Fruit fly (Drosophila melanogaster) whole organism, embryonic: ENCODE data around the gene h-cup.
A peak's percentile ranks its signal among the peaks of the same experiment; 100 is the strongest.

Source experiments
- CG11456 ChIP-seq: fragments of 200-800 bp; sonication (Bioruptor generic); IDR thresholded peaks from 3 replicates; pipeline ENCODE4 v1.3.6; 2022; ENCODE audit warnings: missing biosample characterization, missing genetic modification characterization
- CG11560 ChIP-seq: fragments of 200-800 bp; sonication (Bioruptor generic); IDR thresholded peaks from 3 replicates; pipeline ENCODE4 v1.3.6; 2022; ENCODE audit warnings: missing biosample characterization, missing genetic modification characterization
- CG12104 ChIP-seq: fragments of 200-800 bp; sonication (Bioruptor generic); optimal IDR thresholded peaks from 3 replicates; lab custom pipeline; 2016; ENCODE audit warnings: missing biosample characterization, missing genetic modification characterization
- CG12659 ChIP-seq: fragments of 200-800 bp; sonication (Bioruptor generic); optimal IDR thresholded peaks from 3 replicates; lab custom pipeline; 2017; ENCODE audit warnings: mild to moderate bottlenecking, missing biosample characterization, missing genetic modification reagents, missing genetic modification characterization
- CG13624 ChIP-seq: fragments of 200-800 bp; sonication (Bioruptor generic); optimal IDR thresholded peaks from 2 replicates; lab custom pipeline; 2016; ENCODE audit warnings: missing biosample characterization, missing genetic modification characterization
- CG17612 ChIP-seq: fragments of 200-800 bp; sonication (Bioruptor generic); IDR thresholded peaks from 2 replicates; pipeline ENCODE4 v1.3.6; 2022; ENCODE audit warnings: missing biosample characterization, missing genetic modification characterization
- CG2116 ChIP-seq: fragments of 200-800 bp; sonication (Bioruptor generic); optimal IDR thresholded peaks from 3 replicates; lab custom pipeline; 2018; ENCODE audit warnings: missing biosample characterization, mild to moderate bottlenecking, missing genetic modification characterization
- CG32772 ChIP-seq: fragments of 200-800 bp; sonication (Bioruptor generic); IDR thresholded peaks from 2 replicates; pipeline ENCODE4 v1.3.6; 2022; ENCODE audit warnings: missing biosample characterization, missing genetic modification characterization
- CG33557 ChIP-seq: fragments of 200-800 bp; sonication (Bioruptor generic); optimal IDR thresholded peaks from 2 replicates; lab custom pipeline; 2019; ENCODE audit warnings: missing biosample characterization, mild to moderate bottlenecking, missing genetic modification characterization, moderate library complexity
- CG4404 ChIP-seq: fragments of 200-800 bp; sonication (Bioruptor generic); IDR thresholded peaks from 2 replicates; pipeline ENCODE4 v1.3.6; 2022; ENCODE audit warnings: missing biosample characterization, missing genetic modification characterization
- CG6254 ChIP-seq: fragments of 200-800 bp; sonication (Bioruptor generic); optimal IDR thresholded peaks from 3 replicates; lab custom pipeline; 2017; ENCODE audit warnings: mild to moderate bottlenecking, missing biosample characterization, missing genetic modification reagents, missing genetic modification characterization
- CG6854 ChIP-seq: fragments of 200-800 bp; sonication (Bioruptor generic); optimal IDR thresholded peaks from 3 replicates; lab custom pipeline; 2017; ENCODE audit warnings: missing biosample characterization, mild to moderate bottlenecking, missing genetic modification characterization
- CG7745 ChIP-seq: fragments of 200-800 bp; sonication (Bioruptor generic); optimal IDR thresholded peaks from 2 replicates; lab custom pipeline; 2018; ENCODE audit warnings: missing biosample characterization, mild to moderate bottlenecking, missing genetic modification characterization, moderate library complexity
- CG9932 ChIP-seq: fragments of 200-800 bp; sonication (Bioruptor generic); IDR thresholded peaks from 2 replicates; pipeline ENCODE4 v1.3.6; 2022; ENCODE audit warnings: missing biosample characterization, missing genetic modification characterization
- Chrac-16 ChIP-seq: fragments of 200-800 bp; sonication (Bioruptor generic); optimal IDR thresholded peaks from 3 replicates; lab custom pipeline; 2016; ENCODE audit warnings: missing biosample characterization, missing genetic modification characterization
- Dbx ChIP-seq: fragments of 200-800 bp; sonication (Bioruptor generic); IDR thresholded peaks from 3 replicates; pipeline ENCODE4 v1.3.6; 2022; ENCODE audit warnings: missing biosample characterization, missing genetic modification characterization
- Fer1 ChIP-seq: fragments of 200-800 bp; sonication (Bioruptor generic); optimal IDR thresholded peaks from 2 replicates; lab custom pipeline; 2017; ENCODE audit warnings: missing biosample characterization, mild to moderate bottlenecking, missing genetic modification characterization
- H2.0 ChIP-seq: fragments of 200-800 bp; sonication (Bioruptor generic); IDR thresholded peaks from 2 replicates; pipeline ENCODE4 v1.3.6; 2022; ENCODE audit warnings: missing biosample characterization, missing genetic modification characterization
- Hr3 ChIP-seq: fragments of 200-800 bp; sonication (Bioruptor generic); optimal IDR thresholded peaks from 3 replicates; lab custom pipeline; 2016; ENCODE audit warnings: missing biosample characterization, missing genetic modification characterization
- MBD-R2 ChIP-seq: fragments of 200-800 bp; sonication (Bioruptor generic); IDR thresholded peaks from 2 replicates; pipeline ENCODE4 v1.3.6; 2022; ENCODE audit warnings: missing biosample characterization, missing genetic modification characterization
- Nf-YA ChIP-seq: fragments of 200-800 bp; sonication (Bioruptor generic); IDR thresholded peaks from 2 replicates; pipeline ENCODE4 v1.3.6; 2022; ENCODE audit warnings: missing biosample characterization, missing genetic modification characterization
- Pdp1 ChIP-seq, 2 experiments: fragments of 200-800 bp; sonication (Bioruptor generic); optimal IDR thresholded peaks; 3 replicates each; lab custom pipeline; 2016; ENCODE audit warnings: missing biosample characterization in 2 of 2, missing genetic modification characterization in 2 of 2, mild to moderate bottlenecking in 1 of 2, moderate library complexity in 1 of 2
- Poxn ChIP-seq: fragments of 200-800 bp; sonication (Bioruptor generic); IDR thresholded peaks from 2 replicates; pipeline ENCODE4 v1.3.6; 2022; ENCODE audit warnings: missing biosample characterization, missing genetic modification characterization
- Rfx ChIP-seq: fragments of 200-800 bp; sonication (Bioruptor generic); IDR thresholded peaks from 2 replicates; pipeline ENCODE4 v1.3.6; 2022; ENCODE audit warnings: missing biosample characterization, missing genetic modification characterization
- Sox100B ChIP-seq: fragments of 200-800 bp; sonication (Bioruptor generic); optimal IDR thresholded peaks from 3 replicates; lab custom pipeline; 2018; ENCODE audit warnings: missing biosample characterization, mild to moderate bottlenecking, missing genetic modification characterization
- Sox102F ChIP-seq: fragments of 200-800 bp; sonication (Bioruptor generic); optimal IDR thresholded peaks from 2 replicates; lab custom pipeline; 2018; ENCODE audit warnings: missing biosample characterization, mild to moderate bottlenecking, missing genetic modification characterization, moderate library complexity
- Spps ChIP-seq: fragments of 200-800 bp; sonication (Bioruptor generic); optimal IDR thresholded peaks from 2 replicates; lab custom pipeline; 2018; ENCODE audit warnings: missing biosample characterization, mild to moderate bottlenecking, missing genetic modification characterization
- Sry-δ ChIP-seq: fragments of 200-800 bp; sonication (Bioruptor generic); optimal IDR thresholded peaks from 2 replicates; lab custom pipeline; 2016; ENCODE audit warnings: missing biosample characterization, missing genetic modification characterization
- Tbp ChIP-seq: fragments of >200 bp; optimal IDR thresholded peaks from 2 replicates; lab custom pipeline; 2018; ENCODE audit warnings: missing biosample characterization, missing genetic modification characterization
- amos ChIP-seq: fragments of 200-800 bp; sonication (Bioruptor generic); IDR thresholded peaks from 2 replicates; pipeline ENCODE4 v1.3.6; 2022; ENCODE audit warnings: missing biosample characterization, missing genetic modification characterization; ENCODE audit not compliant: partially characterized antibody
- aop ChIP-seq: fragments of 200-800 bp; sonication (Bioruptor generic); IDR thresholded peaks from 2 replicates; pipeline ENCODE4 v1.3.6; 2022; ENCODE audit warnings: missing biosample characterization, missing genetic modification characterization
- az2 ChIP-seq: fragments of 200-800 bp; sonication (Bioruptor generic); optimal IDR thresholded peaks from 3 replicates; lab custom pipeline; 2016; ENCODE audit warnings: missing biosample characterization, missing genetic modification characterization
- cg ChIP-seq: fragments of 200-800 bp; sonication (Bioruptor generic); optimal IDR thresholded peaks from 3 replicates; lab custom pipeline; 2019; ENCODE audit warnings: missing biosample characterization, mild to moderate bottlenecking, missing genetic modification characterization, moderate library complexity
- croc ChIP-seq: fragments of 200-800 bp; sonication (Bioruptor generic); conservative IDR thresholded peaks from 3 replicates; pipeline ENCODE4 v1.3.6; 2022; ENCODE audit warnings: missing biosample characterization, missing genetic modification characterization
- ems ChIP-seq: fragments of 200-800 bp; sonication (Bioruptor generic); optimal IDR thresholded peaks from 3 replicates; lab custom pipeline; 2016; ENCODE audit warnings: missing biosample characterization, missing genetic modification characterization
- insv ChIP-seq, 2 experiments: fragments of 200-800 bp; sonication (Bioruptor generic); optimal IDR thresholded peaks; 3 replicates each; lab custom pipeline; 2016 to 2018; ENCODE audit warnings: missing biosample characterization in 2 of 2, missing genetic modification characterization in 2 of 2
- nerfin-1 ChIP-seq: fragments of 200-800 bp; sonication (Bioruptor generic); optimal IDR thresholded peaks from 3 replicates; lab custom pipeline; 2019; ENCODE audit warnings: missing biosample characterization, mild to moderate bottlenecking, missing genetic modification characterization, moderate library complexity
- phol ChIP-seq: fragments of 200-800 bp; sonication (Bioruptor generic); optimal IDR thresholded peaks from 3 replicates; lab custom pipeline; 2018; ENCODE audit warnings: missing biosample characterization, mild to moderate bottlenecking, missing genetic modification characterization, moderate library complexity
- schlank ChIP-seq: fragments of 200-800 bp; sonication (Bioruptor generic); optimal IDR thresholded peaks from 2 replicates; lab custom pipeline; 2018; ENCODE audit warnings: missing biosample characterization, mild to moderate bottlenecking, missing genetic modification characterization
- seq ChIP-seq: fragments of 200-800 bp; sonication (Bioruptor generic); IDR thresholded peaks from 2 replicates; pipeline ENCODE4 v1.3.6; 2022; ENCODE audit warnings: missing biosample characterization, missing genetic modification characterization
- sima ChIP-seq: fragments of 200-800 bp; sonication (Bioruptor generic); optimal IDR thresholded peaks from 2 replicates; lab custom pipeline; 2016; ENCODE audit warnings: missing biosample characterization, missing genetic modification characterization
- slbo ChIP-seq: fragments of 200-800 bp; sonication (Bioruptor generic); IDR thresholded peaks from 2 replicates; pipeline ENCODE4 v1.3.6; 2022; ENCODE audit warnings: missing biosample characterization, missing genetic modification characterization
- sna ChIP-seq: fragments of 200-800 bp; sonication (Bioruptor generic); IDR thresholded peaks from 2 replicates; pipeline ENCODE4 v1.3.6; 2022; ENCODE audit warnings: missing biosample characterization, missing genetic modification characterization; ENCODE audit not compliant: partially characterized antibody
- sqz ChIP-seq: fragments of 200-800 bp; sonication (Bioruptor generic); optimal IDR thresholded peaks from 3 replicates; lab custom pipeline; 2018; ENCODE audit warnings: missing biosample characterization, mild to moderate bottlenecking, missing genetic modification characterization
- sug ChIP-seq: fragments of 200-800 bp; optimal IDR thresholded peaks from 2 replicates; lab custom pipeline; 2019; ENCODE audit warnings: missing biosample characterization, mild to moderate bottlenecking, missing genetic modification characterization, moderate library complexity
- tll ChIP-seq, 2 experiments: fragments of 200-800 bp in 1 of 2; fragments of >200 bp in 1 of 2; sonication (Bioruptor generic) in 1 of 2; optimal IDR thresholded peaks; 2 replicates each; lab custom pipeline; 2017 to 2019; ENCODE audit warnings: missing biosample characterization in 2 of 2, missing genetic modification characterization in 2 of 2, mild to moderate bottlenecking in 1 of 2, moderate library complexity in 1 of 2
- tup ChIP-seq: fragments of 200-800 bp; sonication (Bioruptor generic); optimal IDR thresholded peaks from 2 replicates; lab custom pipeline; 2016; ENCODE audit warnings: missing biosample characterization, mild to moderate bottlenecking, missing genetic modification characterization, moderate library complexity
- wek ChIP-seq: fragments of 200-800 bp; sonication (Bioruptor generic); optimal IDR thresholded peaks from 3 replicates; lab custom pipeline; 2018; ENCODE audit warnings: missing biosample characterization, mild to moderate bottlenecking, missing genetic modification characterization, moderate library complexity
- wor ChIP-seq: fragments of 200-800 bp; sonication (Bioruptor generic); IDR thresholded peaks from 2 replicates; pipeline ENCODE4 v1.3.6; 2022; ENCODE audit warnings: missing biosample characterization, missing genetic modification characterization

h-cup gene

dm6 chr3R:15356645-15357431, 25.9 kb downstream of the h-cup start, which contains the start of the genes Atg4b and Hibch (continued):
- TF ChIP-seq sna (no peak), Spps (peak; percentile 65), ems (peak; percentile 31), Fer1 (GFP tag; lab: Kevin White, UChicago) (peak; percentile 90), Sox102F (no peak), phol (tag; lab: Kevin White, UChicago) (peak; percentile 85), CG7745 (tag; lab: Kevin White, UChicago) (no peak), az2 (GFP tag; lab: Kevin White, UChicago) (peak; percentile 82), Nf-YA (GFP tag; lab: Robert Waterston, UW) (no peak), Rfx (GFP tag; lab: Robert Waterston, UW) (peak; percentile 89), aop (GFP tag; lab: Robert Waterston, UW) (peak; percentile 97), wor (GFP tag; lab: Robert Waterston, UW) (peak; percentile 18; the same call in 1 of the 2 replicates), CG12104 (peak; percentile 79), Hr3 (GFP tag; lab: Kevin White, UChicago) (peak; percentile 84), Pdp1 (GFP tag; optimal IDR thresholded peaks at IDR 0.05; lab: Kevin White, UChicago) (peak; percentile 49 to 100), H2.0 (peak; percentile 60), seq (peak; percentile 68), nerfin-1 (peak; percentile 79), CG6854 (GFP tag; lab: Kevin White, UChicago) (peak; percentile 36), CG12659 (GFP tag; lab: Kevin White, UChicago) (peak; percentile 94), CG6254 (GFP tag; lab: Kevin White, UChicago) (peak; percentile 70), Sox100B (no peak), CG11560 (tag; lab: Robert Waterston, UW) (peak; percentile 49; the same call in 2 of the 3 replicates), CG33557 (GFP tag; lab: Kevin White, UChicago) (peak; percentile 84), amos (GFP tag; lab: Robert Waterston, UW) (peak; percentile 41; the same call in 1 of the 2 replicates), CG17612 (GFP tag; lab: Robert Waterston, UW) (peak; percentile 66; the same call in 1 of the 2 replicates), tup (GFP tag; lab: Kevin White, UChicago) (peak; percentile 11), Tbp (GFP tag; lab: Kevin White, UChicago) (no peak), slbo (peak; percentile 91), CG9932 (GFP tag; lab: Robert Waterston, UW) (peak; percentile 94), sug (tag; lab: Kevin White, UChicago) (peak; percentile 93), CG32772 (GFP tag; lab: Robert Waterston, UW) (peak; percentile 62), wek (peak; percentile 79), CG4404 (peak; percentile 87), MBD-R2 (GFP tag; lab: Robert Waterston, UW) (peak; percentile 87), croc (GFP tag; lab: Robert Waterston, UW) (peak; percentile 69; the same call in 2 of the 3 replicates), CG13624 (GFP tag; lab: Kevin White, UChicago) (peak; percentile 81), tll (GFP tag; optimal IDR thresholded peaks at IDR 0.05; lab: Kevin White, UChicago) (peak in 1 of 2 experiments; percentile 10), Chrac-16 (GFP tag; lab: Kevin White, UChicago) (peak; percentile 79), Dbx (GFP tag; lab: Robert Waterston, UW) (peak; percentile 81), schlank (tag; lab: Kevin White, UChicago) (peak; percentile 18), CG2116 (GFP tag; lab: Kevin White, UChicago) (peak; percentile 69), sqz (GFP tag; lab: Kevin White, UChicago) (no peak), cg (GFP tag; lab: Kevin White, UChicago) (no peak), insv (GFP tag; optimal IDR thresholded peaks at IDR 0.05; lab: Kevin White, UChicago) (peak in 1 of 2 experiments; percentile 70), CG11456 (peak; percentile 90), Poxn (GFP tag; lab: Robert Waterston, UW) (no peak; the same call in 1 of the 2 replicates), sima (no peak), Sry-δ (GFP tag; lab: Kevin White, UChicago) (peak; percentile 8)
